Worm (Caenorhabditis elegans) whole organism, L1 larva: ENCODE measurements around the gene Y45G5AM.6.

ENCODE experiments used
- ceh-63 ChIP-seq: fragments of 200-800 bp; sonication (Bioruptor generic); optimal IDR thresholded peaks from 2 replicates; lab custom pipeline; 2018; ENCODE audit warnings: mild to moderate bottlenecking, missing genetic modification characterization, missing compliant biosample characterization
- egl-27 ChIP-seq, 2 experiments: fragments of 150-350 bp in 1 of 2; sonication (generic microtip); optimal IDR thresholded peaks; 3 replicates each; lab custom pipeline; 2017 to 2018; ENCODE audit warnings: missing biosample characterization in 2 of 2, missing genetic modification characterization in 2 of 2, missing genetic modification reagents in 2 of 2
- nhr-11 ChIP-seq: fragments of 150-350 bp; optimal IDR thresholded peaks from 2 replicates; lab custom pipeline; 2014; ENCODE audit warnings: missing biosample characterization, missing genetic modification characterization
- nhr-28 ChIP-seq: fragments of 150-350 bp; optimal IDR thresholded peaks from 2 replicates; lab custom pipeline; 2014; ENCODE audit warnings: missing biosample characterization, missing genetic modification characterization

ce11 chrV:4157291-4157690, 5.2 kb upstream of the Y45G5AM.6 start:
- TF ChIP-seq nhr-28 (tag; lab: Kevin White, UChicago) (no peak), nhr-11 (tag; lab: Kevin White, UChicago) (no peak), egl-27 (tag; optimal IDR thresholded peaks at IDR 0.05; lab: Kevin White, UChicago) (no peak), ceh-63 (GFP tag; lab: Kevin White, UChicago) (no peak)
